Fruit fly (Drosophila melanogaster): ENCODE results near the gene GlcAT-I.

GlcAT-I gene

DNA sequence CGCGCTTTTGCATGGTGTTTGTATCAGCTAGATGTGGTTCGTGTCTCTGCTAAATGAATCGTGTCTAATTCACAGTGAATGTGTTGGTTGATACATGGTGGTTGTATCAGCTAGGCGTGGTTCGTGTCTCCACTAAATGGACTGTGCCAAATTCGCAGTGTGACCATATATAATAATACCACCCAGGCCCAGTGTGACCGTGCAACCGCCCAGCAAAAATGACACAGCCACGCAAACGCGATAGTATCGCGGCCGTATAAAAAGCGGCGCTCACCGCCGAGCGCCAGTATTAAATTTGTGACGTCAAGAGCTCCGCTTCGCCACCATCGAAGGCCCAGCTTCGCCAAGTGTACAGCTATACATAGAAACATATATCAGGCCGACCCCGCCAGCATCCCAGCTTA lies 25.2 kb upstream of the GlcAT-I start, which contains the start of gene cib (continued):
- TF ChIP-seq unpg (GFP tag; optimal IDR thresholded peaks at IDR 0.05) (peak; percentile 22), HLH3B (GFP tag; IDR thresholded peaks at IDR 0.05) (no peak), CG15011 (GFP tag; optimal IDR thresholded peaks at IDR 0.05) (no peak), dysf (GFP tag; IDR thresholded peaks at IDR 0.05) (no peak; the same call in 2 of the 3 replicates), vnd (GFP tag; IDR thresholded peaks at IDR 0.05; ENCODE audit: partially characterized antibody) (peak; percentile 67), CG18262 (tag; optimal IDR thresholded peaks at IDR 0.05) (peak; percentile 9), mam (GFP tag; optimal IDR thresholded peaks at IDR 0.05) (peak; percentile 8), CG11560 (tag; IDR thresholded peaks at IDR 0.05) (peak; percentile 86; the same call in 2 of the 3 replicates), CG6272 (GFP tag; IDR thresholded peaks at IDR 0.05) (peak; percentile 34; the same call in 1 of the 2 replicates), CG17186 (GFP tag; optimal IDR thresholded peaks at IDR 0.05) (peak; percentile 79), grn (GFP tag; optimal IDR thresholded peaks at IDR 0.05) (no peak), CG43689 (GFP tag; IDR thresholded peaks at IDR 0.05) (no peak), CG30403 (GFP tag; optimal IDR thresholded peaks at IDR 0.05) (no peak), Mad (GFP tag; optimal IDR thresholded peaks at IDR 0.05) (peak; percentile 18), Nf-YA (GFP tag; IDR thresholded peaks at IDR 0.05) (no peak), HLH54F (GFP tag; optimal IDR thresholded peaks at IDR 0.05) (peak; percentile 15), her (GFP tag; optimal IDR thresholded peaks at IDR 0.05) (peak; percentile 61), row (GFP tag; IDR thresholded peaks at IDR 0.05) (peak; percentile 77), CG42726 (GFP tag; IDR thresholded peaks at IDR 0.05; ENCODE audit: partially characterized antibody) (peak; percentile 87), Bteb2 (GFP tag; optimal IDR thresholded peaks at IDR 0.05) (no peak), BtbVII (GFP tag; optimal IDR thresholded peaks at IDR 0.05) (no peak), Gug (GFP tag; IDR thresholded peaks at IDR 0.05) (peak; percentile 19; the same call in 1 of the 4 replicates), CG6765 (GFP tag; optimal IDR thresholded peaks at IDR 0.05) (no peak), lbe (GFP tag; optimal IDR thresholded peaks at IDR 0.05) (peak; percentile 42), ham (GFP tag; IDR thresholded peaks at IDR 0.05) (no peak), CG18599 (GFP tag; optimal IDR thresholded peaks at IDR 0.05) (peak; percentile 22), dmrt11E (tag; optimal IDR thresholded peaks at IDR 0.05) (no peak), B-H2 (GFP tag; optimal IDR thresholded peaks at IDR 0.05) (peak; percentile 51), Med (GFP tag) (peak; percentile 87), pros (GFP tag; optimal IDR thresholded peaks at IDR 0.05) (no peak), zf30C (GFP tag; optimal IDR thresholded peaks at IDR 0.05) (peak; percentile 20), bab2 (GFP tag; optimal IDR thresholded peaks at IDR 0.05) (no peak), CG9215 (GFP tag; IDR thresholded peaks at IDR 0.05) (no peak), CG8089 (GFP tag; optimal IDR thresholded peaks at IDR 0.05) (peak; percentile 6), CG7963 (GFP tag; IDR thresholded peaks at IDR 0.05; ENCODE audit: partially characterized antibody) (peak; percentile 62; the same call in 2 of the 3 replicates), pb (GFP tag; optimal IDR thresholded peaks at IDR 0.05) (no peak), CG2889 (GFP tag; IDR thresholded peaks at IDR 0.05) (no peak), YL-1 (GFP tag; optimal IDR thresholded peaks at IDR 0.05) (peak; percentile 49), CG16813 (GFP tag; IDR thresholded peaks at IDR 0.05; ENCODE audit: partially characterized antibody) (peak; percentile 82), odd (GFP tag; optimal IDR thresholded peaks at IDR 0.05) (no peak), dpn (GFP tag; optimal IDR thresholded peaks at IDR 0.05) (peak in 1 of 2 experiments; percentile 50), CG10321 (GFP tag; IDR thresholded peaks at IDR 0.05) (no peak), CG30020 (tag; optimal IDR thresholded peaks at IDR 0.05) (no peak), CG16863 (GFP tag; optimal IDR thresholded peaks at IDR 0.05) (no peak), CG17802 (tag; optimal IDR thresholded peaks at IDR 0.05) (no peak), ase (GFP tag; IDR thresholded peaks at IDR 0.05) (no peak), ewg (GFP tag; optimal IDR thresholded peaks at IDR 0.05) (no peak), CG12769 (tag; optimal IDR thresholded peaks at IDR 0.05) (no peak), usp (GFP tag; optimal IDR thresholded peaks at IDR 0.05) (no peak), hth (optimal IDR thresholded peaks at IDR 0.05) (no peak), sens-2 (GFP tag; IDR thresholded peaks at IDR 0.05) (no peak), Rx (GFP tag; IDR thresholded peaks at IDR 0.05) (no peak)
